Worm (Caenorhabditis elegans): ENCODE measurements around the gene sre-6.

DNA sequence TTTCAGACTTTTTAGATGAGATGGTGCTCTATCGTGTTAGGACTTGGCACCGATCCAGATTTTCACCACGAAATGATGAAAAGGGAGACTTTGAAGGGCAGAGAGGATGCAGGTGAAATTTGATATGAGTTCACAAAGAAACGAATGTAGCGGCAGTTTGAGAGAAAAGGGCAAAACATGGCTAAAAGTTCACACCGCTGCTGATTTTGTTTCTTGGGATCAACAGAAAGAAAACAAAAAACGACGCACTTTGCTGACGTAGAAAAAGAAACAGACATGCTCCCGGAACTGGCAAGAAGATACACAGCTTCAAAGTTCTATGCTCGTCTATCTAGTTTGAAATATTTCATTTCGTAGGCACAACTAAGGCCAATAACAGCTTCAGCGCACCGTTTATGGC lies 39.0 kb downstream of the sre-6 start:
- TF ChIP-seq F10E7.11 (tag; optimal IDR thresholded peaks at IDR 0.05) (no peak), aptf-3 (GFP tag; IDR thresholded peaks at IDR 0.05) (no peak), let-526 (GFP tag; IDR thresholded peaks at IDR 0.05) (no peak), lsy-27 (tag; optimal IDR thresholded peaks at IDR 0.05; ENCODE audit: borderline replicate concordance, insufficient read depth) (no peak), hsf-1 (GFP tag; IDR thresholded peaks at IDR 0.05) (no peak), rpc-1 (optimal IDR thresholded peaks at IDR 0.05) (no peak), rpc-1 (tag; optimal IDR thresholded peaks at IDR 0.05) (no peak)

Data from whole organism, young adult.